Worm (Caenorhabditis elegans) whole organism, young adult: Measurements from ENCODE around the gene Y73B6BL.12.

ENCODE experiments used
- D2030.7 ChIP-seq: fragments of 200-800 bp; sonication (Bioruptor generic); IDR thresholded peaks from 2 replicates; pipeline ENCODE4 v1.3.6; 2022; ENCODE audit warnings: missing genetic modification reagents, missing genetic modification characterization, missing compliant biosample characterization
- F10E7.11 ChIP-seq: sonication (generic microtip); optimal IDR thresholded peaks from 2 replicates; lab custom pipeline; 2017; ENCODE audit warnings: mild to moderate bottlenecking, missing genetic modification characterization, moderate library complexity, missing compliant biosample characterization
- F23B12.7 ChIP-seq: sonication (generic microtip); optimal IDR thresholded peaks from 2 replicates; lab custom pipeline; 2017; ENCODE audit warnings: missing genetic modification characterization, mild to moderate bottlenecking, missing compliant biosample characterization, antibody characterized with exemption, moderate library complexity; ENCODE audit not compliant: insufficient read depth
- F37B4.10 ChIP-seq: fragments of 200-800 bp; sonication (Bioruptor generic); IDR thresholded peaks from 2 replicates; pipeline ENCODE4 v1.3.6; 2022; ENCODE audit warnings: missing genetic modification characterization, missing compliant biosample characterization
- F49E8.2 ChIP-seq: sonication (generic microtip); optimal IDR thresholded peaks from 3 replicates; lab custom pipeline; 2017; ENCODE audit warnings: missing genetic modification characterization, mild to moderate bottlenecking, missing compliant biosample characterization, antibody characterized with exemption, moderate library complexity; ENCODE audit not compliant: insufficient read depth
- F55B11.4 ChIP-seq: sonication (generic microtip); optimal IDR thresholded peaks from 2 replicates; lab custom pipeline; 2016; ENCODE audit warnings: missing compliant biosample characterization, missing genetic modification characterization, borderline replicate concordance; ENCODE audit not compliant: insufficient read depth
- Y53G8AR.9 ChIP-seq: fragments of 200-800 bp; sonication (Bioruptor generic); conservative IDR thresholded peaks from 2 replicates; pipeline ENCODE4 v1.3.6; 2022; ENCODE audit warnings: missing genetic modification reagents, missing genetic modification characterization, missing compliant biosample characterization
- Y67H2A.10 ChIP-seq: fragments of 200-800 bp; sonication (Bioruptor generic); conservative IDR thresholded peaks from 2 replicates; pipeline ENCODE4 v1.3.6; 2022; ENCODE audit warnings: missing genetic modification reagents, missing genetic modification characterization, missing compliant biosample characterization
- Y95B8A.8 ChIP-seq: fragments of 200-800 bp; sonication (Bioruptor generic); IDR thresholded peaks from 2 replicates; pipeline ENCODE4 v1.3.6; 2022; ENCODE audit warnings: missing genetic modification reagents, missing genetic modification characterization, missing compliant biosample characterization
- akir-1 ChIP-seq: fragments of 200-800 bp; sonication (Bioruptor generic); optimal IDR thresholded peaks from 2 replicates; lab custom pipeline; 2018; ENCODE audit warnings: mild to moderate bottlenecking, missing genetic modification characterization, moderate library complexity, missing compliant biosample characterization
- ama-1 ChIP-seq, 3 experiments: fragments of 150-350 bp in 1 of 3; sonication (generic microtip) in 2 of 3; optimal IDR thresholded peaks; 2 replicates each; lab custom pipeline; 2014 to 2018; ENCODE audit warnings: missing biosample characterization in 2 of 3, missing genetic modification characterization in 2 of 3, missing genetic modification reagents in 2 of 3
- aptf-2 ChIP-seq: fragments of 200-800 bp; sonication (Bioruptor generic); conservative IDR thresholded peaks from 2 replicates; pipeline ENCODE4 v1.3.6; 2022; ENCODE audit warnings: missing genetic modification reagents, missing genetic modification characterization, missing compliant biosample characterization
- aptf-3 ChIP-seq: fragments of 200-800 bp; sonication (Bioruptor generic); IDR thresholded peaks from 2 replicates; pipeline ENCODE4 v1.3.6; 2022; ENCODE audit warnings: missing genetic modification characterization, missing compliant biosample characterization
- attf-3 ChIP-seq: fragments of 200-800 bp; sonication (Bioruptor generic); conservative IDR thresholded peaks from 2 replicates; pipeline ENCODE4 v1.3.6; 2022; ENCODE audit warnings: missing genetic modification reagents, missing genetic modification characterization, missing compliant biosample characterization
- attf-5 ChIP-seq: fragments of 200-800 bp; sonication (Bioruptor generic); optimal IDR thresholded peaks from 2 replicates; lab custom pipeline; 2018; ENCODE audit warnings: mild to moderate bottlenecking, missing genetic modification characterization, missing compliant biosample characterization
- bed-2 ChIP-seq: fragments of 200-800 bp; sonication (Bioruptor generic); IDR thresholded peaks from 2 replicates; pipeline ENCODE4 v1.3.6; 2022; ENCODE audit warnings: missing genetic modification reagents, missing genetic modification characterization, missing compliant biosample characterization
- ccch-3 ChIP-seq: fragments of 200-800 bp; sonication (Bioruptor generic); optimal IDR thresholded peaks from 2 replicates; lab custom pipeline; 2018; ENCODE audit warnings: mild to moderate bottlenecking, missing genetic modification characterization, missing compliant biosample characterization
- ceh-40 ChIP-seq: fragments of 200-800 bp; sonication (Bioruptor generic); IDR thresholded peaks from 2 replicates; pipeline ENCODE4 v1.3.6; 2022; ENCODE audit warnings: missing genetic modification characterization, missing compliant biosample characterization
- ceh-58 ChIP-seq: fragments of 200-800 bp; sonication (Bioruptor generic); IDR thresholded peaks from 2 replicates; pipeline ENCODE4 v1.3.6; 2022; ENCODE audit warnings: missing genetic modification characterization, missing compliant biosample characterization
- chd-7 ChIP-seq: sonication (generic microtip); optimal IDR thresholded peaks from 2 replicates; lab custom pipeline; 2016; ENCODE audit warnings: mild to moderate bottlenecking, missing genetic modification characterization, moderate library complexity, missing compliant biosample characterization
- die-1 ChIP-seq: sonication (generic microtip); optimal IDR thresholded peaks from 2 replicates; lab custom pipeline; 2016; ENCODE audit warnings: missing genotype, mild to moderate bottlenecking, missing genetic modification characterization, missing compliant biosample characterization
- dox-1 ChIP-seq: fragments of 200-800 bp; sonication (Bioruptor generic); IDR thresholded peaks from 2 replicates; pipeline ENCODE4 v1.3.6; 2022; ENCODE audit warnings: missing genetic modification reagents, missing genetic modification characterization, missing compliant biosample characterization
- dpff-1 ChIP-seq: sonication (generic microtip); optimal IDR thresholded peaks from 2 replicates; lab custom pipeline; 2017; ENCODE audit warnings: mild to moderate bottlenecking, missing genetic modification characterization, missing compliant biosample characterization
- dpl-1 ChIP-seq: fragments of 150-350 bp; optimal IDR thresholded peaks from 2 replicates; lab custom pipeline; 2014; ENCODE audit warnings: missing biosample characterization, missing genetic modification reagents, missing genetic modification characterization
- efl-1 ChIP-seq: fragments of 150-350 bp; optimal IDR thresholded peaks from 2 replicates; lab custom pipeline; 2014; ENCODE audit warnings: missing biosample characterization, missing genetic modification reagents, missing genetic modification characterization
- egl-18 ChIP-seq: fragments of 200-800 bp; sonication (Bioruptor generic); IDR thresholded peaks from 2 replicates; pipeline ENCODE4 v1.3.6; 2022; ENCODE audit warnings: missing genetic modification reagents, missing genetic modification characterization, missing compliant biosample characterization
- ekl-4 ChIP-seq: fragments of 200-800 bp; sonication (Bioruptor generic); IDR thresholded peaks from 2 replicates; pipeline ENCODE4 v1.3.6; 2022; ENCODE audit warnings: missing genetic modification reagents, missing genetic modification characterization, missing compliant biosample characterization
- ets-4 ChIP-seq: fragments of 200-800 bp; sonication (Bioruptor generic); optimal IDR thresholded peaks from 2 replicates; lab custom pipeline; 2018; ENCODE audit warnings: mild to moderate bottlenecking, missing genetic modification characterization, missing compliant biosample characterization
- gei-17 ChIP-seq: fragments of 200-800 bp; sonication (Bioruptor generic); optimal IDR thresholded peaks from 2 replicates; lab custom pipeline; 2018; ENCODE audit warnings: mild to moderate bottlenecking, missing genetic modification characterization, missing compliant biosample characterization
- him-1 ChIP-seq: sonication (generic microtip); optimal IDR thresholded peaks from 2 replicates; lab custom pipeline; 2016; ENCODE audit warnings: missing genotype, missing genetic modification reagents, missing genetic modification characterization, missing compliant biosample characterization
- hmg-1.2 ChIP-seq: fragments of 200-800 bp; sonication (Bioruptor generic); IDR thresholded peaks from 2 replicates; pipeline ENCODE4 v1.3.6; 2022; ENCODE audit warnings: missing genetic modification reagents, missing genetic modification characterization, missing compliant biosample characterization
- hrde-1 ChIP-seq: sonication (generic microtip); optimal IDR thresholded peaks from 2 replicates; lab custom pipeline; 2016; ENCODE audit warnings: missing genetic modification characterization, mild to moderate bottlenecking, missing compliant biosample characterization, moderate library complexity, missing genotype, missing genetic modification reagents, borderline replicate concordance
- mcd-1 ChIP-seq: fragments of 200-800 bp; sonication (Bioruptor generic); IDR thresholded peaks from 2 replicates; pipeline ENCODE4 v1.3.6; 2022; ENCODE audit warnings: missing genetic modification reagents, missing genetic modification characterization, missing compliant biosample characterization
- mxl-1 ChIP-seq: sonication (generic microtip); optimal IDR thresholded peaks from 2 replicates; lab custom pipeline; 2016; ENCODE audit warnings: missing genetic modification characterization, missing compliant biosample characterization
- nfya-2 ChIP-seq: fragments of 200-800 bp; sonication (Bioruptor generic); IDR thresholded peaks from 2 replicates; pipeline ENCODE4 v1.3.6; 2022; ENCODE audit warnings: missing genetic modification reagents, missing genetic modification characterization, missing compliant biosample characterization
- nhr-27 ChIP-seq: fragments of 200-800 bp; sonication (Bioruptor generic); optimal IDR thresholded peaks from 2 replicates; lab custom pipeline; 2018; ENCODE audit warnings: mild to moderate bottlenecking, missing genetic modification characterization, moderate library complexity, missing compliant biosample characterization
- rcor-1 ChIP-seq: fragments of 200-800 bp; sonication (Bioruptor generic); IDR thresholded peaks from 2 replicates; pipeline ENCODE4 v1.3.6; 2022; ENCODE audit warnings: missing genetic modification reagents, missing genetic modification characterization, missing compliant biosample characterization
- rec-8 ChIP-seq, 2 experiments: sonication (generic microtip); optimal IDR thresholded peaks; 2 replicates each; lab custom pipeline; 2016; ENCODE audit warnings: mild to moderate bottlenecking in 2 of 2, missing genetic modification characterization in 2 of 2, missing genetic modification reagents in 2 of 2, missing genotype in 2 of 2, missing biosample characterization in 1 of 2, missing compliant biosample characterization in 1 of 2, moderate library complexity in 1 of 2
- snpc-4 ChIP-seq, 5 experiments: fragments of 150-350 bp in 1 of 5; sonication (generic microtip) in 4 of 5; optimal IDR thresholded peaks; 2 replicates each; lab custom pipeline; 2014 to 2018; ENCODE audit warnings: missing genetic modification characterization in 5 of 5, missing biosample characterization in 3 of 5, antibody characterized with exemption in 2 of 5, mild to moderate bottlenecking in 2 of 5, missing compliant biosample characterization in 2 of 5, missing genotype in 2 of 5, moderate library complexity in 2 of 5, missing genetic modification reagents in 1 of 5
- tbp1 ChIP-seq: fragments of 200-800 bp; sonication (Bioruptor generic); optimal IDR thresholded peaks from 2 replicates; lab custom pipeline; 2018; ENCODE audit warnings: mild to moderate bottlenecking, missing genetic modification characterization, missing compliant biosample characterization
- tlf-1 ChIP-seq: fragments of 200-800 bp; sonication (Bioruptor generic); optimal IDR thresholded peaks from 2 replicates; lab custom pipeline; 2018; ENCODE audit warnings: mild to moderate bottlenecking, missing genetic modification characterization, missing compliant biosample characterization
- ztf-22 ChIP-seq: fragments of 200-800 bp; sonication (Bioruptor generic); optimal IDR thresholded peaks from 2 replicates; lab custom pipeline; 2018; ENCODE audit warnings: mild to moderate bottlenecking, missing genetic modification characterization, moderate library complexity, missing compliant biosample characterization
- ztf-26 ChIP-seq: sonication (generic microtip); optimal IDR thresholded peaks from 2 replicates; lab custom pipeline; 2017; ENCODE audit warnings: missing genetic modification characterization, missing compliant biosample characterization
- ztf-28 ChIP-seq: fragments of 200-800 bp; sonication (Bioruptor generic); IDR thresholded peaks from 2 replicates; pipeline ENCODE4 v1.3.6; 2022; ENCODE audit warnings: missing genetic modification reagents, missing genetic modification characterization, missing compliant biosample characterization
- ztf-3 ChIP-seq: fragments of 200-800 bp; sonication (Bioruptor generic); optimal IDR thresholded peaks from 2 replicates; lab custom pipeline; 2018; ENCODE audit warnings: mild to moderate bottlenecking, missing genetic modification characterization, missing compliant biosample characterization
- ztf-6 ChIP-seq: fragments of 200-800 bp; sonication (Bioruptor generic); IDR thresholded peaks from 2 replicates; pipeline ENCODE4 v1.3.6; 2022; ENCODE audit warnings: missing genetic modification reagents, missing genetic modification characterization, missing compliant biosample characterization

Y73B6BL.12 gene

DNA sequence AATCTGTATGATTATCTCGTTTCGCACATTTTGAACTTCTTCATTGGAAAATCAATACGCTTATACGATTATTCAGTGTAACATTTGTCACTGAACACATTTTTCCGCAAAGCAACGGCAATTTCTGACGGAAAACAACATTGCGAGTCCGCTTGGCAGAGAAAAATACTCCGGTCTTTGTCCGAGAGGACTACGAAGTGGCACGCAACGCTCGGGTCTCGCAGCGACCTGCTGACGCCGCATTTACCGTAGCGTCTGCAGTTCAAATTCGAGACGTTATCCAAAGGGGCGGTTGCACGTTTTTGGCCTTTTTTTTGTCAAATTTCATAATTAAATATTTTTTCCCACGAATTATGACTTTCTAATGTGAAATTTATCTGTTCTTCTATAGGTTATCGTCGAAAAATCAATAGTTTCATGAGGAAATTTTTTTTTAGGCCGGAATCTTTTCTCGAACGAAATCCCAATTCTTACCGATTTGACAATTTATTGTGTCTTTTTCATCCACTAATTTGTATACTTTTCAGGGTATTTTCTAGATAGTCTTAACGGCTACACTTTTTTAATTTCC, 6.5 kb upstream of the Y73B6BL.12 start, which contains the start of gene sqd-1 (continued):
- TF ChIP-seq snpc-4 (GFP tag; optimal IDR thresholded peaks at IDR 0.05; lab: Kevin White, UChicago): peak; percentile 79
- peak; percentile 83 to 91 (median 86) for TF ChIP-seq snpc-4 (tag; optimal IDR thresholded peaks at IDR 0.05; lab: Kevin White, UChicago)
- peak; percentile 78 for TF ChIP-seq F49E8.2 (tag; lab: Kevin White, UChicago)
- TF ChIP-seq dox-1 (GFP tag; lab: Robert Waterston, UW): peak; percentile 96
- TF ChIP-seq rcor-1 (GFP tag; lab: Robert Waterston, UW): peak; percentile 91
- peak; percentile 88 for TF ChIP-seq hrde-1
- TF ChIP-seq nhr-27 (tag; lab: Kevin White, UChicago): peak; percentile 57
- TF ChIP-seq ztf-26 (tag; lab: Kevin White, UChicago): peak; percentile 88
- TF ChIP-seq rec-8 (tag; optimal IDR thresholded peaks at IDR 0.05; lab: Kevin White, UChicago): peak in 1 of 2 experiments; percentile 7
- TF ChIP-seq tlf-1 (GFP tag; lab: Kevin White, UChicago): peak; percentile 93
- TF ChIP-seq Y95B8A.8 (GFP tag; lab: Robert Waterston, UW): peak; percentile 92
- TF ChIP-seq mxl-1: no peak
- TF ChIP-seq Y53G8AR.9 (GFP tag; lab: Robert Waterston, UW): peak; percentile 96
- TF ChIP-seq Y67H2A.10 (GFP tag; lab: Robert Waterston, UW): peak; percentile 84
- 0 out of 2 replicates have a peak, but pooled peaks have one; percentile 55 for TF ChIP-seq ceh-40 (GFP tag; lab: Robert Waterston, UW)
- TF ChIP-seq ztf-3 (GFP tag; lab: Kevin White, UChicago): no peak
- TF ChIP-seq nfya-2 (GFP tag; lab: Robert Waterston, UW): no peak
- peak; percentile 65; the same call in 1 of the 2 replicates for TF ChIP-seq aptf-2
- peak; percentile 89 for TF ChIP-seq D2030.7 (GFP tag; lab: Robert Waterston, UW)
- TF ChIP-seq efl-1: peak; percentile 43
- TF ChIP-seq bed-2 (GFP tag; lab: Robert Waterston, UW): 0 out of 2 replicates have a peak, but pooled peaks have one; percentile 36
- no peak for TF ChIP-seq F55B11.4 (tag; lab: Kevin White, UChicago)
- TF ChIP-seq ets-4: no peak
- no peak for TF ChIP-seq ama-1 (optimal IDR thresholded peaks at IDR 0.05; lab: Kevin White, UChicago)
- no peak for TF ChIP-seq ama-1 (GFP tag; optimal IDR thresholded peaks at IDR 0.05; lab: Kevin White, UChicago)
- TF ChIP-seq dpff-1 (tag; lab: Kevin White, UChicago): no peak
- peak; percentile 55 for TF ChIP-seq die-1 (tag; lab: Kevin White, UChicago)
- peak; percentile 61 for TF ChIP-seq dpl-1 (GFP tag; lab: Kevin White, UChicago)
- TF ChIP-seq ccch-3 (GFP tag; lab: Kevin White, UChicago): no peak
- peak; percentile 93 for TF ChIP-seq ekl-4 (GFP tag; lab: Robert Waterston, UW)
- TF ChIP-seq gei-17: peak; percentile 75
- TF ChIP-seq F23B12.7: peak; percentile 93
- 0 out of 2 replicates have a peak, but pooled peaks have one; percentile 36 for TF ChIP-seq aptf-3
- peak; percentile 78 for TF ChIP-seq ztf-6 (GFP tag; lab: Robert Waterston, UW)
- TF ChIP-seq ztf-28: peak; percentile 96
- TF ChIP-seq tbp1: peak; percentile 75
- no peak for TF ChIP-seq F10E7.11 (tag; lab: Kevin White, UChicago)
- no peak for TF ChIP-seq ceh-58 (GFP tag; lab: Robert Waterston, UW)
- peak; percentile 72; the same call in 1 of the 2 replicates for TF ChIP-seq egl-18
- TF ChIP-seq F37B4.10: 0 out of 2 replicates have a peak, but pooled peaks have one; percentile 71
- TF ChIP-seq attf-3: peak; percentile 75
- peak; percentile 90 for TF ChIP-seq chd-7 (tag; lab: Kevin White, UChicago)
- TF ChIP-seq attf-5: peak; percentile 88
- no peak for TF ChIP-seq him-1 (tag; lab: Kevin White, UChicago)
- peak; percentile 94 for TF ChIP-seq mcd-1 (GFP tag; lab: Robert Waterston, UW)
- TF ChIP-seq ztf-22: peak; percentile 55
- TF ChIP-seq akir-1 (GFP tag; lab: Kevin White, UChicago): no peak
- peak; percentile 82 for TF ChIP-seq hmg-1.2 (GFP tag; lab: Robert Waterston, UW)
